Fruit fly (Drosophila melanogaster): Measurements from ENCODE around the gene CG42304.
A peak's percentile ranks its signal among the peaks of the same experiment; 100 is the strongest.

DNA sequence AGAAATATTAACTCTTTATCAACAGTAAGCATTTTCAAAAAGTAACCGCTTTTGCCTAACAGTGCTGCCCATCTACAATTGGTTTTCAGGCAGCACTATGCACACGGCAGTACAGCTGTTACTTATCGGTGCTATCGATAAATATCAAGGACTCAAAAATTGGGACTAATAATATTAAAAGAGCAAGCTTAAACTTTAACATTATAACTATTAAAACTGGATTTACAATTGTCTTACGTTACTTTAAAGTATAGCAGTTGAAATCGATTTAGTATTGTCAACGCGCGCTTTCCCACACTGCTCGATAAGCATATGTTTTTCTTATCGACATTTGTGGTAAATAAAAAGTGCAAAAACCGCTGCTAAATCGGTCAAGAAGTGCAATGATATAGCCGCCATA, 20.5 kb upstream of the CG42304 start, which contains the start of the genes CG42245 and MEP-1:
- peak; percentile 34 for TF ChIP-seq Hr39 (GFP tag; optimal IDR thresholded peaks at IDR 0.05)
- peak; percentile 30 for TF ChIP-seq CG6792 (GFP tag; optimal IDR thresholded peaks at IDR 0.05)

Data from whole organism, prepupa.